Worm (Caenorhabditis elegans) whole organism, L1 larva: ENCODE measurements around the gene F26A1.4.

Experiments
- C16A3.4 ChIP-seq: fragments of 150-350 bp; optimal IDR thresholded peaks from 2 replicates; lab custom pipeline; 2014; ENCODE audit warnings: missing biosample characterization, missing genetic modification characterization
- C34B4.2 ChIP-seq: sonication (generic microtip); optimal IDR thresholded peaks from 2 replicates; lab custom pipeline; 2017; ENCODE audit warnings: mild to moderate bottlenecking, missing genetic modification characterization, missing compliant biosample characterization
- F16B12.6 ChIP-seq: fragments of 150-350 bp; optimal IDR thresholded peaks from 2 replicates; lab custom pipeline; 2014; ENCODE audit warnings: missing biosample characterization, missing genetic modification characterization
- Y116A8C.19 ChIP-seq: sonication (generic microtip); optimal IDR thresholded peaks from 2 replicates; lab custom pipeline; 2016; ENCODE audit warnings: missing compliant biosample characterization, missing genetic modification characterization, borderline replicate concordance
- alr-1 ChIP-seq: fragments of 200-800 bp; sonication (Bioruptor generic); optimal IDR thresholded peaks from 2 replicates; lab custom pipeline; 2018; ENCODE audit warnings: borderline replicate concordance, mild to moderate bottlenecking, missing genetic modification characterization, missing compliant biosample characterization
- ama-1 ChIP-seq: fragments of 150-350 bp; optimal IDR thresholded peaks from 2 replicates; lab custom pipeline; 2014
- blmp-1 ChIP-seq: fragments of 150-350 bp; optimal IDR thresholded peaks from 2 replicates; lab custom pipeline; 2014; ENCODE audit warnings: missing biosample characterization, missing genetic modification characterization
- ceh-63 ChIP-seq: fragments of 200-800 bp; sonication (Bioruptor generic); optimal IDR thresholded peaks from 2 replicates; lab custom pipeline; 2018; ENCODE audit warnings: mild to moderate bottlenecking, missing genetic modification characterization, missing compliant biosample characterization
- ceh-82 ChIP-seq, 3 experiments: fragments of 150-350 bp in 1 of 3; sonication (generic microtip) in 2 of 3; optimal IDR thresholded peaks; 2 replicates each; lab custom pipeline; 2014 to 2017; ENCODE audit warnings: missing biosample characterization in 3 of 3, missing genetic modification characterization in 3 of 3
- ces-1 ChIP-seq: fragments of 150-350 bp; optimal IDR thresholded peaks from 2 replicates; lab custom pipeline; 2014; ENCODE audit warnings: missing biosample characterization, missing genetic modification reagents, missing genetic modification characterization
- dpl-1 ChIP-seq, 3 experiments: fragments of 150-350 bp in 2 of 3; sonication (generic microtip) in 1 of 3; optimal IDR thresholded peaks; 2 replicates each; lab custom pipeline; 2014 to 2017; ENCODE audit warnings: missing biosample characterization in 3 of 3, missing genetic modification characterization in 3 of 3, missing genetic modification reagents in 3 of 3
- efl-1 ChIP-seq, 4 experiments: fragments of 150-350 bp; optimal IDR thresholded peaks in 3 of 4; peaks in 1 of 4; 1 replicate in 1 of 4; 2 replicates in 3 of 4; lab custom pipeline; 2014; ENCODE audit warnings: missing biosample characterization in 2 of 4, missing genetic modification characterization in 2 of 4, missing genetic modification reagents in 2 of 4
- egl-13 ChIP-seq: sonication (generic microtip); optimal IDR thresholded peaks from 2 replicates; lab custom pipeline; 2016; ENCODE audit warnings: missing genotype, missing genetic modification reagents, missing genetic modification characterization, missing compliant biosample characterization
- egl-27 ChIP-seq, 2 experiments: fragments of 150-350 bp in 1 of 2; sonication (generic microtip); optimal IDR thresholded peaks; 3 replicates each; lab custom pipeline; 2017 to 2018; ENCODE audit warnings: missing biosample characterization in 2 of 2, missing genetic modification characterization in 2 of 2, missing genetic modification reagents in 2 of 2
- elt-2 ChIP-seq: sonication (generic microtip); optimal IDR thresholded peaks from 2 replicates; lab custom pipeline; 2016; ENCODE audit warnings: missing genetic modification characterization, mild to moderate bottlenecking, inconsistent platforms, missing compliant biosample characterization, missing genetic modification reagents
- ets-5 ChIP-seq: fragments of 200-800 bp; sonication (Bioruptor generic); IDR thresholded peaks from 2 replicates; pipeline ENCODE4 v1.3.6; 2022; ENCODE audit warnings: missing genetic modification characterization, missing compliant biosample characterization
- fkh-10 ChIP-seq: sonication (generic microtip); optimal IDR thresholded peaks from 2 replicates; lab custom pipeline; 2017; ENCODE audit warnings: missing biosample characterization, missing genetic modification reagents, missing genetic modification characterization
- fkh-4 ChIP-seq: sonication (generic microtip); optimal IDR thresholded peaks from 2 replicates; lab custom pipeline; 2016; ENCODE audit warnings: missing compliant biosample characterization, missing genetic modification characterization, borderline replicate concordance
- fkh-8 ChIP-seq: sonication (generic microtip); optimal IDR thresholded peaks from 2 replicates; lab custom pipeline; 2016; ENCODE audit warnings: mild to moderate bottlenecking, missing genetic modification characterization, missing compliant biosample characterization
- hlh-17 ChIP-seq: fragments of 200-800 bp; sonication (Bioruptor generic); optimal IDR thresholded peaks from 2 replicates; lab custom pipeline; 2018; ENCODE audit warnings: missing genetic modification characterization, mild to moderate bottlenecking, missing compliant biosample characterization, moderate library complexity, borderline replicate concordance
- hpl-2 ChIP-seq: fragments of 150-350 bp; optimal IDR thresholded peaks from 2 replicates; lab custom pipeline; 2014; ENCODE audit warnings: missing biosample characterization, missing genetic modification reagents, missing genetic modification characterization
- irx-1 ChIP-seq: sonication (generic microtip); optimal IDR thresholded peaks from 2 replicates; lab custom pipeline; 2016; ENCODE audit warnings: missing genetic modification characterization, missing compliant biosample characterization
- isw-1 ChIP-seq: fragments of 200-800 bp; sonication (Bioruptor generic); IDR thresholded peaks from 2 replicates; pipeline ENCODE4 v1.3.6; 2022; ENCODE audit warnings: missing genetic modification characterization, missing compliant biosample characterization
- lin-13 ChIP-seq: fragments of 150-350 bp; optimal IDR thresholded peaks from 2 replicates; lab custom pipeline; 2014; ENCODE audit warnings: missing biosample characterization, missing genetic modification reagents, missing genetic modification characterization
- lin-15B ChIP-seq: fragments of 150-350 bp; sonication (generic microtip); optimal IDR thresholded peaks from 3 replicates; lab custom pipeline; 2014; ENCODE audit warnings: missing biosample characterization, missing genetic modification characterization
- lin-35 ChIP-seq, 2 experiments: fragments of 150-350 bp; optimal IDR thresholded peaks; 2 replicates each; lab custom pipeline; 2014; ENCODE audit warnings: missing biosample characterization in 2 of 2, missing genetic modification characterization in 2 of 2, missing genetic modification reagents in 2 of 2
- lsy-2 ChIP-seq, 2 experiments: fragments of 150-350 bp; optimal IDR thresholded peaks; 2 replicates each; lab custom pipeline; 2014; ENCODE audit warnings: missing biosample characterization in 2 of 2, missing genetic modification characterization in 2 of 2
- mdl-1 ChIP-seq, 2 experiments: fragments of 150-350 bp; optimal IDR thresholded peaks; 2 replicates each; lab custom pipeline; 2014 to 2017; ENCODE audit warnings: missing biosample characterization in 2 of 2, missing genetic modification characterization in 2 of 2, inconsistent platforms in 1 of 2
- mef-2 ChIP-seq: fragments of 150-350 bp; optimal IDR thresholded peaks from 2 replicates; lab custom pipeline; 2014; ENCODE audit warnings: missing biosample characterization, missing genetic modification characterization
- nhr-19 ChIP-seq: fragments of 200-800 bp; sonication (Bioruptor generic); conservative IDR thresholded peaks from 2 replicates; pipeline ENCODE4 v1.3.6; 2022; ENCODE audit warnings: missing genetic modification characterization, missing compliant biosample characterization
- nhr-20 ChIP-seq: sonication (generic microtip); optimal IDR thresholded peaks from 2 replicates; lab custom pipeline; 2016; ENCODE audit warnings: mild to moderate bottlenecking, missing genetic modification characterization, missing compliant biosample characterization
- nhr-47 ChIP-seq: sonication (generic microtip); optimal IDR thresholded peaks from 2 replicates; lab custom pipeline; 2016; ENCODE audit warnings: mild to moderate bottlenecking, missing genetic modification characterization, moderate library complexity, missing compliant biosample characterization
- nhr-71 ChIP-seq: sonication (generic microtip); optimal IDR thresholded peaks from 2 replicates; lab custom pipeline; 2016; ENCODE audit warnings: mild to moderate bottlenecking, missing genetic modification characterization, moderate library complexity, missing compliant biosample characterization
- nhr-76 ChIP-seq: sonication (generic microtip); optimal IDR thresholded peaks from 2 replicates; lab custom pipeline; 2017; ENCODE audit warnings: missing biosample characterization, missing genetic modification characterization
- nhr-90 ChIP-seq: sonication (generic microtip); optimal IDR thresholded peaks from 2 replicates; lab custom pipeline; 2016; ENCODE audit warnings: mild to moderate bottlenecking, missing genetic modification characterization, missing compliant biosample characterization; ENCODE audit not compliant: poor library complexity
- rnt-1 ChIP-seq: sonication (generic microtip); optimal IDR thresholded peaks from 2 replicates; lab custom pipeline; 2016; ENCODE audit warnings: mild to moderate bottlenecking, missing genetic modification characterization, moderate library complexity, missing compliant biosample characterization
- skn-1 ChIP-seq: fragments of 150-350 bp; optimal IDR thresholded peaks from 2 replicates; lab custom pipeline; 2014; ENCODE audit warnings: missing biosample characterization, missing genetic modification characterization
- snu-23 ChIP-seq: sonication (generic microtip); optimal IDR thresholded peaks from 2 replicates; lab custom pipeline; 2016; ENCODE audit warnings: missing genetic modification characterization, missing compliant biosample characterization
- swsn-7 ChIP-seq: sonication (generic microtip); optimal IDR thresholded peaks from 2 replicates; lab custom pipeline; 2016; ENCODE audit warnings: missing genetic modification characterization, missing compliant biosample characterization
- tbx-2 ChIP-seq: sonication (generic microtip); optimal IDR thresholded peaks from 2 replicates; lab custom pipeline; 2016; ENCODE audit warnings: missing genetic modification characterization, missing compliant biosample characterization
- vab-15 ChIP-seq: sonication (generic microtip); optimal IDR thresholded peaks from 2 replicates; lab custom pipeline; 2017; ENCODE audit warnings: missing genotype, mild to moderate bottlenecking, missing genetic modification characterization, missing compliant biosample characterization
- zag-1 ChIP-seq: fragments of 150-350 bp; optimal IDR thresholded peaks from 2 replicates; lab custom pipeline; 2014; ENCODE audit warnings: missing biosample characterization, missing genetic modification characterization
- zip-4 ChIP-seq: fragments of 200-800 bp; sonication (Bioruptor generic); optimal IDR thresholded peaks from 2 replicates; lab custom pipeline; 2018; ENCODE audit warnings: mild to moderate bottlenecking, missing genetic modification characterization, moderate library complexity, missing compliant biosample characterization

Gene F26A1.4

DNA sequence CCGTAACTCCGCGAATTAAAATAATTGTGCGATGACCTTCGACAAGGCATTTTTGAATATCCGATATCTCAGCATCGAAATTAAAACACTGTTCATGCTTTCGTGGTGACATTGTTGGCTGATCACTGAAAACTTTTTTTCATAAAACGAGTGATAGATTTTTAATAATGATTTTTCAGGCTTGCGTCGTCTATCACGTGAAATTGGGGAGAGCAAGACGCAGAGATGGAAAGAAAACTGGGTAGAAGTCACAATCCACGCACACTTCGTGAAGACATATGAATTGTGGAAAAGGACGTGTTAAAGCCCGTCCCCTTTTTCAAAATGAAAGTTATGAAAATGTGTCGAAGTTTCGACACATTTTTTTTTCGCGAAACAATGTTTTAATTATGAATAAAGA, 32.4 kb downstream of the F26A1.4 start, which contains the start of gene nonu-1:
nonu-1 (minus strand) TSS at position 169 of the 400 bp plus-strand sequence.
- TF ChIP-seq nhr-76 (no peak), elt-2 (tag; lab: Kevin White, UChicago) (peak; percentile 9), ceh-82 (tag; optimal IDR thresholded peaks at IDR 0.05; lab: Kevin White, UChicago) (no peak), lin-35 (GFP tag; optimal IDR thresholded peaks at IDR 0.05; lab: Kevin White, UChicago) (peak in 1 of 2 experiments; percentile 21), mdl-1 (tag; optimal IDR thresholded peaks at IDR 0.05; lab: Kevin White, UChicago) (peak in 1 of 2 experiments; percentile 12), swsn-7 (tag; lab: Kevin White, UChicago) (no peak), egl-13 (tag; lab: Kevin White, UChicago) (no peak), alr-1 (tag; lab: Kevin White, UChicago) (peak; percentile 8), ets-5 (GFP tag; lab: Robert Waterston, UW) (no peak), zip-4 (GFP tag; lab: Kevin White, UChicago) (no peak), rnt-1 (peak; percentile 13), nhr-71 (tag; lab: Kevin White, UChicago) (no peak), fkh-4 (tag; lab: Kevin White, UChicago) (peak; percentile 0), tbx-2 (no peak), ceh-63 (GFP tag; lab: Kevin White, UChicago) (no peak), zag-1 (no peak), ama-1 (lab: Kevin White, UChicago) (no peak), efl-1 (optimal IDR thresholded peaks at IDR 0.05; lab: Kevin White, UChicago) (no peak), efl-1 (GFP tag; optimal IDR thresholded peaks at IDR 0.05 in 1 of 2; lab: Kevin White, UChicago) (peak in 1 of 2 experiments; percentile 78), hlh-17 (GFP tag; lab: Kevin White, UChicago) (no peak), dpl-1 (GFP tag; optimal IDR thresholded peaks at IDR 0.05; lab: Kevin White, UChicago) (no peak), fkh-8 (tag; lab: Kevin White, UChicago) (peak; percentile 6)

DNA sequence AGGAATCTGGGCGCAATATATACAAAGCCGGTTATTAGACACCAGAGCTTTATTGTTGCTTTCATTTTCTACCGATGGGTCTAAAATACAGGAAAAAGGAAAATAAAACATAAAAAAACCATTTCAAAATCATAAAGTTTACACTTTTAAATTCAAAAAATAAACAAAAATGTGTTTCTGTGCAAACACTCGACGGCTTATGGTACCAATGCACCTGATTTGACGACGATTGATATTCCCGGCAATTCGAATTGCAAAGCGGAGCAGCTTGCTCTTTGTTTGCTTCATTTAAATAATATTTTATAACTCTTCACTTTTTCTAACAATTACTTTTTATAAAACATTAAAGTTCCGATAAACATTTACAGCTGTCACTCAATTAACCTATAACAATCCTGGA, 32.8 kb downstream of the F26A1.4 start, which contains the start of gene F26A1.1:
F26A1.1 (plus strand) TSS at position 369 of the 400 bp plus-strand sequence.
- TF ChIP-seq egl-27 (tag; optimal IDR thresholded peaks at IDR 0.05; lab: Kevin White, UChicago): no peak
- peak; percentile 57 to 68 for TF ChIP-seq lin-35 (GFP tag; optimal IDR thresholded peaks at IDR 0.05; lab: Kevin White, UChicago)
- peak; percentile 22 for TF ChIP-seq nhr-71 (tag; lab: Kevin White, UChicago)
- TF ChIP-seq ces-1: no peak
- TF ChIP-seq Y116A8C.19 (tag; lab: Kevin White, UChicago): no peak
- TF ChIP-seq skn-1 (tag; lab: Kevin White, UChicago): peak; percentile 14
- TF ChIP-seq fkh-10 (GFP tag; lab: Kevin White, UChicago): no peak
- no peak for TF ChIP-seq zip-4 (GFP tag; lab: Kevin White, UChicago)
- peak; percentile 20 to 65 for TF ChIP-seq efl-1 (optimal IDR thresholded peaks at IDR 0.05; lab: Kevin White, UChicago)
- TF ChIP-seq efl-1 (GFP tag; optimal IDR thresholded peaks at IDR 0.05 in 1 of 2; lab: Kevin White, UChicago): peak; percentile 76 to 96
- TF ChIP-seq lin-13 (GFP tag; lab: Kevin White, UChicago): no peak
- TF ChIP-seq C16A3.4 (tag; lab: Kevin White, UChicago): peak; percentile 23
- no peak for TF ChIP-seq nhr-47 (tag; lab: Kevin White, UChicago)
- TF ChIP-seq snu-23 (GFP tag; lab: Kevin White, UChicago): peak; percentile 41
- peak; percentile 56 to 76 (median 70) for TF ChIP-seq dpl-1 (GFP tag; optimal IDR thresholded peaks at IDR 0.05; lab: Kevin White, UChicago)
- TF ChIP-seq ceh-82 (tag; optimal IDR thresholded peaks at IDR 0.05; lab: Kevin White, UChicago): peak in 1 of 3 experiments; percentile 6
- TF ChIP-seq lin-15B (tag; lab: Kevin White, UChicago): no peak
- TF ChIP-seq lsy-2 (tag; optimal IDR thresholded peaks at IDR 0.05; lab: Kevin White, UChicago): peak; percentile 50 to 67
- peak; percentile 4 for TF ChIP-seq rnt-1
- peak; percentile 7 for TF ChIP-seq nhr-90 (tag; lab: Kevin White, UChicago)
- TF ChIP-seq F16B12.6 (tag; lab: Kevin White, UChicago): peak; percentile 82
- TF ChIP-seq mef-2 (tag; lab: Kevin White, UChicago): no peak

DNA sequence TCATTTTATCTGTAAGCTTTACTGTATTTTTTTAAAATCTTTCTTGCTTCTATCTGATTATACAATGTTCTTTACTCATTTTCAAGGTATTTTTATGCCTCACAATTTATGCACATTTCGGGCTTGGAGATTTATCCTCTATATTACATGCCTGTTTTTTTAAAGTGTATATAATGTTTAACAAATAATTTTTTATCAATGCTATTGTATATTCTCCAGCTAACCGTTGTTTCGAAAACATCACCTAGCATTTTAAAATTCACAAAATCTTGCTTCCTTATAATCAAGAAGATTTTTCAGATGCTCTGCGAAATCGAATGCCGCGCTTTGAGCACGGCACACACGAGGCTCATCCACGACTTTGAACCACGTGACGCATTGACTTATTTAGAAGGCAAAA, 34.7 kb downstream of the F26A1.4 start, which contains the start of gene ced-4:
ced-4 (plus strand) TSS at position 301 of the 400 bp plus-strand sequence.
- TF ChIP-seq hpl-2 (GFP tag; lab: Kevin White, UChicago) (no peak), egl-13 (tag; lab: Kevin White, UChicago) (no peak), swsn-7 (tag; lab: Kevin White, UChicago) (no peak), C34B4.2 (tag; lab: Kevin White, UChicago) (no peak), mef-2 (tag; lab: Kevin White, UChicago) (no peak), vab-15 (tag; lab: Kevin White, UChicago) (no peak), egl-27 (tag; optimal IDR thresholded peaks at IDR 0.05; lab: Kevin White, UChicago) (no peak), irx-1 (tag; lab: Kevin White, UChicago) (no peak), nhr-19 (GFP tag; lab: Robert Waterston, UW) (no peak), nhr-20 (tag; lab: Kevin White, UChicago) (no peak), nhr-90 (tag; lab: Kevin White, UChicago) (no peak), blmp-1 (no peak), isw-1 (GFP tag; lab: Robert Waterston, UW) (no peak), zag-1 (no peak)
